Worm (Caenorhabditis elegans) whole organism, midembryonic: ENCODE measurements around the gene rpl-39.
A peak's percentile ranks its signal among the peaks of the same experiment; 100 is the strongest.

Source experiments
- T22C8.4 ChIP-seq: fragments of 200-800 bp; sonication (Bioruptor generic); IDR thresholded peaks from 2 replicates; pipeline ENCODE4 v1.3.6; 2022; ENCODE audit warnings: missing genetic modification characterization, missing compliant biosample characterization
- cog-1 ChIP-seq: sonication (generic microtip); optimal IDR thresholded peaks from 2 replicates; lab custom pipeline; 2016; ENCODE audit warnings: missing genetic modification characterization, missing compliant biosample characterization
- flt-1 ChIP-seq: fragments of 200-800 bp; sonication (Bioruptor generic); IDR thresholded peaks from 2 replicates; pipeline ENCODE4 v1.3.6; 2022; ENCODE audit warnings: missing genetic modification characterization, missing compliant biosample characterization
- klf-2 ChIP-seq: fragments of 200-800 bp; sonication (Bioruptor generic); conservative IDR thresholded peaks from 2 replicates; pipeline ENCODE4 v1.3.6; 2022; ENCODE audit warnings: missing genetic modification reagents, missing genetic modification characterization, missing compliant biosample characterization
- med-1 ChIP-seq: sonication (generic microtip); optimal IDR thresholded peaks from 2 replicates; lab custom pipeline; 2017; ENCODE audit warnings: missing genetic modification characterization, mild to moderate bottlenecking, missing compliant biosample characterization, antibody characterized with exemption, missing genetic modification reagents; ENCODE audit not compliant: insufficient read depth
- ref-1 ChIP-seq: fragments of 200-800 bp; sonication (Bioruptor generic); conservative IDR thresholded peaks from 2 replicates; pipeline ENCODE4 v1.3.6; 2022; ENCODE audit warnings: missing genetic modification reagents, missing genetic modification characterization, missing compliant biosample characterization
- tab-1 ChIP-seq: fragments of 200-800 bp; sonication (Bioruptor generic); IDR thresholded peaks from 2 replicates; pipeline ENCODE4 v1.3.6; 2022; ENCODE audit warnings: missing genetic modification characterization, missing compliant biosample characterization
- ztf-23 ChIP-seq: fragments of 200-800 bp; sonication (Bioruptor generic); IDR thresholded peaks from 2 replicates; pipeline ENCODE4 v1.3.6; 2022; ENCODE audit warnings: missing genetic modification reagents, missing genetic modification characterization, missing compliant biosample characterization
- ztf-29 ChIP-seq: fragments of 200-800 bp; sonication (Bioruptor generic); IDR thresholded peaks from 2 replicates; pipeline ENCODE4 v1.3.6; 2022; ENCODE audit warnings: missing genetic modification reagents, missing genetic modification characterization, missing compliant biosample characterization

rpl-39 gene

ce11 chrV:7745903-7746302, 30.0 kb downstream of the rpl-39 start:
- 0 out of 2 replicates have a peak, but pooled peaks have one; percentile 14 for TF ChIP-seq flt-1
- peak; percentile 28; the same call in 1 of the 2 replicates for TF ChIP-seq ztf-29 (GFP tag; lab: Robert Waterston, UW)
- no peak for TF ChIP-seq tab-1
- no peak for TF ChIP-seq med-1 (GFP tag; lab: Kevin White, UChicago)
- TF ChIP-seq cog-1, result peak; percentile 51
- TF ChIP-seq ref-1 (GFP tag; lab: Robert Waterston, UW), result no peak

ce11 chrV:7745386-7745785, 30.5 kb downstream of the rpl-39 start:
- TF ChIP-seq med-1 (GFP tag; lab: Kevin White, UChicago), result no peak
- TF ChIP-seq flt-1, result no peak
- TF ChIP-seq klf-2 (GFP tag; lab: Robert Waterston, UW), result no peak
- TF ChIP-seq cog-1, result no peak
- TF ChIP-seq ref-1 (GFP tag; lab: Robert Waterston, UW), result no peak
- no peak for TF ChIP-seq ztf-29 (GFP tag; lab: Robert Waterston, UW)
- TF ChIP-seq ztf-23 (GFP tag; lab: Robert Waterston, UW), result no peak
- TF ChIP-seq tab-1, result no peak
- TF ChIP-seq T22C8.4 (GFP tag; lab: Robert Waterston, UW), result no peak

DNA sequence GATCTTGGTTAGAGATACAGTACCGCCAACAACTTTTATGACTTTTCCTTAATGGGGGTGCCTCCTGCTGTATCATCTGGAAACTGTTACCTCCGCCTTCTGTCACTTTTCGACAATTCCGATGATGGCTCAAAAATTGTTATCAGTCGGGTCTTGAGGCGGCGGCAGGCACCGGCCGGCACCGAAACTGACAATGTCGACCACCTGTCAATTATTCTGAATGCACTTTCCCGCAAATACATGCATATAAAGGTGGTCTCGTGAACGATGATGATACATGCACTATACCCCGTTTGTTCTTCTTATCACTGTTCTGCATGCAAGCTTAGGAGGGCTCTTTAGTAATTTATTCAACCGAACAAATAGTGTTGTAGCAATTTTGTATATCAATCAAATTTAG, 31.8 kb downstream of the rpl-39 start:
- no peak for TF ChIP-seq flt-1
- TF ChIP-seq klf-2 (GFP tag; lab: Robert Waterston, UW), result no peak
- no peak for TF ChIP-seq ztf-23 (GFP tag; lab: Robert Waterston, UW)
- no peak for TF ChIP-seq ztf-29 (GFP tag; lab: Robert Waterston, UW)
- no peak for TF ChIP-seq ref-1 (GFP tag; lab: Robert Waterston, UW)
- no peak for TF ChIP-seq tab-1
- no peak for TF ChIP-seq med-1 (GFP tag; lab: Kevin White, UChicago)
- TF ChIP-seq cog-1, result no peak
- TF ChIP-seq T22C8.4 (GFP tag; lab: Robert Waterston, UW), result no peak

DNA sequence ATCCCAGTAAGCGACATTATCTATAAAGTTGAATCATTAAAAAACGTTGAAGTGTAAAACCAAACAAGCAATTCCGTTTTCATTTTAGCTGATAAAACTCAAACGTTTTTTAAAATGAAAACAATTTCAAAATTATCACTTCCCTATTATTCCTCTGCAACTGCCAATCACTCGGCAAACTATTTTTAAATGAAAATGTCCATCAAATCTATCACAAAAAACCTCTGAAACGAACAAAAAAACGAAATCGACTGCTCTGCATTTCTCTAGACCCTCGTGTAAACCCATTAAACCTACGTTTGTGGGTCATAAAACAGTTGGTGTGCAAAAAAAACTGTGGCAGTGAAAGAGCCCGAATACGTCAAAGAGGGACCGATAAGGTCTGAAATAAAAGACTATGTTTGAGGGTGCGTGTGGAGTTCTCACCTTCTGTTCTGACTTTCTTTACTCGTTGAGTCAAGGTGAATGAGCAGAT, 33.4 kb downstream of the rpl-39 start, which contains the start of gene fbxl-5:
Gene fbxl-5, plus strand, starts transcription at position 425 of the 475 bp plus-strand sequence.
- TF ChIP-seq klf-2 (GFP tag; lab: Robert Waterston, UW) (no peak), T22C8.4 (GFP tag; lab: Robert Waterston, UW) (no peak), cog-1 (no peak), flt-1 (no peak), ztf-23 (GFP tag; lab: Robert Waterston, UW) (no peak), tab-1 (no peak), ref-1 (GFP tag; lab: Robert Waterston, UW) (no peak), ztf-29 (GFP tag; lab: Robert Waterston, UW) (no peak), med-1 (GFP tag; lab: Kevin White, UChicago) (no peak)

DNA sequence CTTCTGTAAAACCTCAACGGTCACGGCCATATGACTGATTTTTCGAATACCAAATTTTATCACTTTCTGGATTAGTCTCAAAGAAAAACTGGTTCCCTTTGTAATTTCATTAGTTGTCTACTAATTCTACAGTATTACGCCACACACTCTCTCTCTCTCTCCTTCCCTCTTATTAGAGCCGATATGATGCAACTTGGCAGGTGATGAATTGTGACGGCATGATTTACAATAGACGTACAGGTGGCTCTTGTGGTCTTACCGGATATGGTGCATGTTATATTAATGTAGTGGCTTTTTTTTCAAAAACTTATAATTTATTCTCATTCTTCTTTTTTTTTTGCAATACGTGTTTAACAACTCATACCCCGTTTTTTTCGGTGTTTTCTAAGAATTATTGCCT, 34.0 kb downstream of the rpl-39 start:
- TF ChIP-seq ztf-29 (GFP tag; lab: Robert Waterston, UW), result no peak
- no peak for TF ChIP-seq ref-1 (GFP tag; lab: Robert Waterston, UW)
- no peak for TF ChIP-seq flt-1
- no peak for TF ChIP-seq klf-2 (GFP tag; lab: Robert Waterston, UW)
- TF ChIP-seq ztf-23 (GFP tag; lab: Robert Waterston, UW), result no peak
- TF ChIP-seq cog-1, result no peak
- TF ChIP-seq med-1 (GFP tag; lab: Kevin White, UChicago), result no peak
- TF ChIP-seq T22C8.4 (GFP tag; lab: Robert Waterston, UW), result no peak
- TF ChIP-seq tab-1, result no peak

- TF ChIP-seq ref-1 (GFP tag; lab: Robert Waterston, UW) (no peak), klf-2 (GFP tag; lab: Robert Waterston, UW) (no peak), T22C8.4 (GFP tag; lab: Robert Waterston, UW) (no peak), tab-1 (no peak), med-1 (GFP tag; lab: Kevin White, UChicago) (no peak), ztf-29 (GFP tag; lab: Robert Waterston, UW) (no peak), cog-1 (no peak), ztf-23 (GFP tag; lab: Robert Waterston, UW) (no peak), flt-1 (no peak)
Measured at ce11 chrV:7739949-7740348, 35.9 kb downstream of the rpl-39 start.

DNA sequence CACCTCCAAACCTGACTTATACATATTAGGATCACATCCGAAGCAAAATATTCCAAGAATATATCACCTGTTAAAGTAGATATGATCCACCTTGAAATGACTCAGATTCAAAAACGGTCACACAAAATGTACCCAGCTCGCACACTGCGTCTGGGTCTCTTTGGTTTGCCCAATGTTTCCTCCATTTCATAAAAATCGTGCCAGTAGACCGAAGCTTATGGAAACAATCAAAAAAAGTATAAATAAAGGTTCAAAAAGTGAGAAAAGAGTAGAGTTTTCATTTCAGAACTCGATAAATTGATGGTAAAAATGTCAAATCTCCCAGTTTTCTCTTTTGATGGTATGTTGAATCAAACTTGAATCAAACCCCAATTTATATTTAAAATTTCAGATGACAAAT, 38.2 kb downstream of the rpl-39 start, which contains the start of gene srr-9:
Gene srr-9, plus strand, starts transcription at position 301 of the 400 bp plus-strand sequence.
- TF ChIP-seq flt-1 (no peak), ztf-23 (GFP tag; lab: Robert Waterston, UW) (no peak), med-1 (GFP tag; lab: Kevin White, UChicago) (no peak), T22C8.4 (GFP tag; lab: Robert Waterston, UW) (no peak), tab-1 (no peak), klf-2 (GFP tag; lab: Robert Waterston, UW) (no peak), cog-1 (no peak), ref-1 (GFP tag; lab: Robert Waterston, UW) (no peak), ztf-29 (GFP tag; lab: Robert Waterston, UW) (no peak)

ce11 chrV:7735319-7735718, 40.6 kb downstream of the rpl-39 start, which contains the start of gene srr-10:
srr-10 (plus strand) TSS chrV:7735619.
- TF ChIP-seq cog-1 (no peak), ztf-29 (GFP tag; lab: Robert Waterston, UW) (no peak), flt-1 (no peak), klf-2 (GFP tag; lab: Robert Waterston, UW) (no peak), ztf-23 (GFP tag; lab: Robert Waterston, UW) (no peak), med-1 (GFP tag; lab: Kevin White, UChicago) (no peak), tab-1 (no peak), T22C8.4 (GFP tag; lab: Robert Waterston, UW) (no peak), ref-1 (GFP tag; lab: Robert Waterston, UW) (no peak)

ce11 chrV:7734909-7735308, 41.0 kb downstream of the rpl-39 start, which contains the start of gene clic-1:
clic-1 (minus strand) TSS chrV:7734911.
- no peak for TF ChIP-seq klf-2 (GFP tag; lab: Robert Waterston, UW)
- no peak for TF ChIP-seq ref-1 (GFP tag; lab: Robert Waterston, UW)
- no peak for TF ChIP-seq ztf-29 (GFP tag; lab: Robert Waterston, UW)
- peak; percentile 42 for TF ChIP-seq cog-1
- no peak for TF ChIP-seq T22C8.4 (GFP tag; lab: Robert Waterston, UW)
- peak; percentile 62 for TF ChIP-seq ztf-23 (GFP tag; lab: Robert Waterston, UW)
- TF ChIP-seq tab-1, result no peak
- peak; percentile 41; the same call in 1 of the 2 replicates for TF ChIP-seq flt-1
